Worm (Caenorhabditis elegans) whole organism, L4 larva: ENCODE results near the gene C04G6.2.

Experiments
- T20F7.1 ChIP-seq: fragments of 200-800 bp; sonication (Bioruptor generic); optimal IDR thresholded peaks from 2 replicates; lab custom pipeline; 2018; ENCODE audit warnings: mild to moderate bottlenecking, missing genetic modification characterization, missing compliant biosample characterization
- daf-12 ChIP-seq: fragments of 150-350 bp; optimal IDR thresholded peaks from 2 replicates; lab custom pipeline; 2014; ENCODE audit warnings: missing biosample characterization, missing genetic modification reagents, missing genetic modification characterization
- gei-8 ChIP-seq: fragments of 200-800 bp; sonication (Bioruptor generic); optimal IDR thresholded peaks from 2 replicates; lab custom pipeline; 2018; ENCODE audit warnings: mild to moderate bottlenecking, missing genetic modification characterization, missing compliant biosample characterization
- hlh-11 ChIP-seq: fragments of 200-800 bp; sonication (Bioruptor generic); optimal IDR thresholded peaks from 2 replicates; lab custom pipeline; 2018; ENCODE audit warnings: mild to moderate bottlenecking, missing genetic modification characterization, missing compliant biosample characterization
- lin-15B ChIP-seq: fragments of 150-350 bp; sonication (generic microtip); optimal IDR thresholded peaks from 3 replicates; lab custom pipeline; 2014; ENCODE audit warnings: missing biosample characterization, missing genetic modification characterization
- lsy-2 ChIP-seq, 2 experiments: fragments of 150-350 bp in 1 of 2; sonication (generic microtip) in 1 of 2; optimal IDR thresholded peaks; 2 replicates each; lab custom pipeline; 2014 to 2017; ENCODE audit warnings: missing biosample characterization in 2 of 2, missing genetic modification characterization in 2 of 2
- nhr-28 ChIP-seq: fragments of 150-350 bp; optimal IDR thresholded peaks from 2 replicates; lab custom pipeline; 2014; ENCODE audit warnings: missing biosample characterization, missing genetic modification characterization
- nhr-41 ChIP-seq: fragments of 200-800 bp; sonication (Bioruptor generic); IDR thresholded peaks from 2 replicates; pipeline ENCODE4 v1.3.6; 2022; ENCODE audit warnings: missing genetic modification reagents, missing genetic modification characterization, missing compliant biosample characterization
- nhr-76 ChIP-seq: fragments of 150-350 bp; optimal IDR thresholded peaks from 2 replicates; lab custom pipeline; 2014; ENCODE audit warnings: missing biosample characterization, missing genetic modification characterization
- pqm-1 ChIP-seq: sonication (generic microtip); optimal IDR thresholded peaks from 2 replicates; lab custom pipeline; 2017; ENCODE audit warnings: missing biosample characterization, missing genetic modification characterization
- set-16 ChIP-seq: fragments of 200-800 bp; sonication (Bioruptor generic); IDR thresholded peaks from 2 replicates; pipeline ENCODE4 v1.3.6; 2022; ENCODE audit warnings: missing genetic modification reagents, missing genetic modification characterization, missing compliant biosample characterization

ce11 chrII:5093945-5094344, 914 bp downstream of the C04G6.2 start, which contains the start of gene C04G6.13:
- TF ChIP-seq daf-12 (tag; lab: Kevin White, UChicago), result no peak
- TF ChIP-seq lin-15B, result no peak
- TF ChIP-seq hlh-11 (tag; lab: Kevin White, UChicago), result no peak
- no peak for TF ChIP-seq pqm-1 (tag; lab: Kevin White, UChicago)
- TF ChIP-seq nhr-76 (tag; lab: Kevin White, UChicago), result no peak
- TF ChIP-seq T20F7.1 (GFP tag; lab: Kevin White, UChicago), result no peak
- TF ChIP-seq nhr-41 (GFP tag; lab: Robert Waterston, UW), result no peak
- no peak for TF ChIP-seq lsy-2 (tag; optimal IDR thresholded peaks at IDR 0.05; lab: Kevin White, UChicago)
- TF ChIP-seq gei-8, result no peak
- TF ChIP-seq nhr-28 (tag; lab: Kevin White, UChicago), result no peak
- TF ChIP-seq set-16, result no peak
